Worm (Caenorhabditis elegans) whole organism, young adult: Measurements from ENCODE around the gene F47B8.2.

Experiments
- D2030.7 ChIP-seq: fragments of 200-800 bp; sonication (Bioruptor generic); IDR thresholded peaks from 2 replicates; pipeline ENCODE4 v1.3.6; 2022; ENCODE audit warnings: missing genetic modification reagents, missing genetic modification characterization, missing compliant biosample characterization
- F22D6.2 ChIP-seq: sonication (generic microtip); optimal IDR thresholded peaks from 2 replicates; lab custom pipeline; 2016; ENCODE audit warnings: mild to moderate bottlenecking, missing genetic modification characterization, missing compliant biosample characterization
- F33H1.4 ChIP-seq: fragments of 200-800 bp; sonication (Bioruptor generic); IDR thresholded peaks from 2 replicates; pipeline ENCODE4 v1.3.6; 2022; ENCODE audit warnings: missing genetic modification reagents, missing genetic modification characterization, missing compliant biosample characterization
- F39B2.1 ChIP-seq: fragments of 200-800 bp; sonication (Bioruptor generic); IDR thresholded peaks from 2 replicates; pipeline ENCODE4 v1.3.6; 2022; ENCODE audit warnings: missing genetic modification reagents, missing genetic modification characterization, missing compliant biosample characterization
- T07F8.4 ChIP-seq: sonication (generic microtip); optimal IDR thresholded peaks from 2 replicates; lab custom pipeline; 2016; ENCODE audit warnings: mild to moderate bottlenecking, missing genetic modification characterization, moderate library complexity, missing compliant biosample characterization
- T26A5.8 ChIP-seq: sonication (generic microtip); optimal IDR thresholded peaks from 2 replicates; lab custom pipeline; 2016; ENCODE audit warnings: missing genetic modification characterization, missing compliant biosample characterization
- Y53F4B.3 ChIP-seq: fragments of 200-800 bp; sonication (Bioruptor generic); IDR thresholded peaks from 2 replicates; pipeline ENCODE4 v1.3.6; 2022; ENCODE audit warnings: missing genetic modification reagents, missing genetic modification characterization, missing compliant biosample characterization
- Y53G8AR.9 ChIP-seq: fragments of 200-800 bp; sonication (Bioruptor generic); conservative IDR thresholded peaks from 2 replicates; pipeline ENCODE4 v1.3.6; 2022; ENCODE audit warnings: missing genetic modification reagents, missing genetic modification characterization, missing compliant biosample characterization
- Y67H2A.10 ChIP-seq: fragments of 200-800 bp; sonication (Bioruptor generic); conservative IDR thresholded peaks from 2 replicates; pipeline ENCODE4 v1.3.6; 2022; ENCODE audit warnings: missing genetic modification reagents, missing genetic modification characterization, missing compliant biosample characterization
- Y95B8A.8 ChIP-seq: fragments of 200-800 bp; sonication (Bioruptor generic); IDR thresholded peaks from 2 replicates; pipeline ENCODE4 v1.3.6; 2022; ENCODE audit warnings: missing genetic modification reagents, missing genetic modification characterization, missing compliant biosample characterization
- attf-5 ChIP-seq: fragments of 200-800 bp; sonication (Bioruptor generic); optimal IDR thresholded peaks from 2 replicates; lab custom pipeline; 2018; ENCODE audit warnings: mild to moderate bottlenecking, missing genetic modification characterization, missing compliant biosample characterization
- attf-6 ChIP-seq: fragments of 200-800 bp; sonication (Bioruptor generic); IDR thresholded peaks from 2 replicates; pipeline ENCODE4 v1.3.6; 2022; ENCODE audit warnings: missing genetic modification reagents, missing genetic modification characterization, missing compliant biosample characterization
- cebp-1 ChIP-seq, 2 experiments: fragments of 200-800 bp in 1 of 2; sonication (Bioruptor generic) in 1 of 2; sonication (generic microtip) in 1 of 2; IDR thresholded peaks in 1 of 2; optimal IDR thresholded peaks in 1 of 2; 2 replicates each; pipeline versions ENCODE4 v1.3.6 to Lab custom; 2017 to 2022; ENCODE audit warnings: missing compliant biosample characterization in 2 of 2, missing genetic modification characterization in 2 of 2, mild to moderate bottlenecking in 1 of 2, missing genetic modification reagents in 1 of 2, moderate library complexity in 1 of 2
- cebp-2 ChIP-seq: fragments of 200-800 bp; sonication (Bioruptor generic); IDR thresholded peaks from 2 replicates; pipeline ENCODE4 v1.3.6; 2022; ENCODE audit warnings: missing genetic modification characterization, missing compliant biosample characterization
- ceh-58 ChIP-seq: fragments of 200-800 bp; sonication (Bioruptor generic); IDR thresholded peaks from 2 replicates; pipeline ENCODE4 v1.3.6; 2022; ENCODE audit warnings: missing genetic modification characterization, missing compliant biosample characterization
- ceh-79 ChIP-seq: sonication (generic microtip); optimal IDR thresholded peaks from 2 replicates; lab custom pipeline; 2017; ENCODE audit warnings: mild to moderate bottlenecking, missing genetic modification characterization, missing compliant biosample characterization
- ceh-91 ChIP-seq: fragments of 200-800 bp; sonication (Bioruptor generic); IDR thresholded peaks from 2 replicates; pipeline ENCODE4 v1.3.6; 2022; ENCODE audit warnings: missing genetic modification reagents, missing genetic modification characterization, missing compliant biosample characterization
- die-1 ChIP-seq: sonication (generic microtip); optimal IDR thresholded peaks from 2 replicates; lab custom pipeline; 2016; ENCODE audit warnings: missing genotype, mild to moderate bottlenecking, missing genetic modification characterization, missing compliant biosample characterization
- dox-1 ChIP-seq: fragments of 200-800 bp; sonication (Bioruptor generic); IDR thresholded peaks from 2 replicates; pipeline ENCODE4 v1.3.6; 2022; ENCODE audit warnings: missing genetic modification reagents, missing genetic modification characterization, missing compliant biosample characterization
- dpl-1 ChIP-seq: fragments of 150-350 bp; optimal IDR thresholded peaks from 2 replicates; lab custom pipeline; 2014; ENCODE audit warnings: missing biosample characterization, missing genetic modification reagents, missing genetic modification characterization
- egl-18 ChIP-seq: fragments of 200-800 bp; sonication (Bioruptor generic); IDR thresholded peaks from 2 replicates; pipeline ENCODE4 v1.3.6; 2022; ENCODE audit warnings: missing genetic modification reagents, missing genetic modification characterization, missing compliant biosample characterization
- egrh-3 ChIP-seq: fragments of 200-800 bp; sonication (Bioruptor generic); IDR thresholded peaks from 2 replicates; pipeline ENCODE4 v1.3.6; 2022; ENCODE audit warnings: missing genetic modification reagents, missing genetic modification characterization, missing compliant biosample characterization
- ets-4 ChIP-seq: fragments of 200-800 bp; sonication (Bioruptor generic); optimal IDR thresholded peaks from 2 replicates; lab custom pipeline; 2018; ENCODE audit warnings: mild to moderate bottlenecking, missing genetic modification characterization, missing compliant biosample characterization
- fkh-3 ChIP-seq: sonication (generic microtip); optimal IDR thresholded peaks from 2 replicates; lab custom pipeline; 2016; ENCODE audit warnings: mild to moderate bottlenecking, missing genetic modification characterization, missing compliant biosample characterization
- hlh-26 ChIP-seq: fragments of 200-800 bp; sonication (Bioruptor generic); conservative IDR thresholded peaks from 2 replicates; pipeline ENCODE4 v1.3.6; 2022; ENCODE audit warnings: missing genetic modification reagents, missing genetic modification characterization, missing compliant biosample characterization
- hmg-1.2 ChIP-seq: fragments of 200-800 bp; sonication (Bioruptor generic); IDR thresholded peaks from 2 replicates; pipeline ENCODE4 v1.3.6; 2022; ENCODE audit warnings: missing genetic modification reagents, missing genetic modification characterization, missing compliant biosample characterization
- hrde-1 ChIP-seq: sonication (generic microtip); optimal IDR thresholded peaks from 2 replicates; lab custom pipeline; 2016; ENCODE audit warnings: missing genetic modification characterization, mild to moderate bottlenecking, missing compliant biosample characterization, moderate library complexity, missing genotype, missing genetic modification reagents, borderline replicate concordance
- hsf-1 ChIP-seq: fragments of 200-800 bp; sonication (Bioruptor generic); IDR thresholded peaks from 2 replicates; pipeline ENCODE4 v1.3.6; 2022; ENCODE audit warnings: missing genetic modification reagents, missing genetic modification characterization, missing compliant biosample characterization
- let-526 ChIP-seq: fragments of 200-800 bp; sonication (Bioruptor generic); IDR thresholded peaks from 2 replicates; pipeline ENCODE4 v1.3.6; 2022; ENCODE audit warnings: missing genetic modification reagents, missing genetic modification characterization, missing compliant biosample characterization
- lin-35 ChIP-seq, 3 experiments: fragments of 150-350 bp in 2 of 3; sonication (generic microtip) in 1 of 3; optimal IDR thresholded peaks; 2 replicates each; lab custom pipeline; 2014 to 2018; ENCODE audit warnings: missing biosample characterization in 3 of 3, missing genetic modification characterization in 3 of 3, missing genetic modification reagents in 3 of 3
- lin-40 ChIP-seq: sonication (generic microtip); optimal IDR thresholded peaks from 2 replicates; lab custom pipeline; 2016; ENCODE audit warnings: missing genetic modification characterization, mild to moderate bottlenecking, missing compliant biosample characterization, missing genotype, missing genetic modification reagents
- lir-1 ChIP-seq: fragments of 200-800 bp; sonication (Bioruptor generic); conservative IDR thresholded peaks from 2 replicates; pipeline ENCODE4 v1.3.6; 2022; ENCODE audit warnings: missing genetic modification reagents, missing genetic modification characterization, missing compliant biosample characterization
- mel-28 ChIP-seq: sonication (generic microtip); optimal IDR thresholded peaks from 2 replicates; lab custom pipeline; 2016; ENCODE audit warnings: borderline replicate concordance, mild to moderate bottlenecking, missing genetic modification characterization, missing compliant biosample characterization
- mxl-1 ChIP-seq: sonication (generic microtip); optimal IDR thresholded peaks from 2 replicates; lab custom pipeline; 2016; ENCODE audit warnings: missing genetic modification characterization, missing compliant biosample characterization
- nhr-120 ChIP-seq: fragments of 200-800 bp; sonication (Bioruptor generic); IDR thresholded peaks from 2 replicates; pipeline ENCODE4 v1.3.6; 2022; ENCODE audit warnings: missing genetic modification characterization, missing compliant biosample characterization
- nhr-179 ChIP-seq: sonication (generic microtip); optimal IDR thresholded peaks from 2 replicates; lab custom pipeline; 2016; ENCODE audit warnings: mild to moderate bottlenecking, missing genetic modification characterization, missing compliant biosample characterization
- nhr-90 ChIP-seq: sonication (generic microtip); optimal IDR thresholded peaks from 2 replicates; lab custom pipeline; 2016; ENCODE audit warnings: missing genotype, mild to moderate bottlenecking, missing genetic modification characterization, missing compliant biosample characterization
- pha-4 ChIP-seq: fragments of 150-350 bp; sonication (generic microtip); optimal IDR thresholded peaks from 2 replicates; lab custom pipeline; 2014; ENCODE audit warnings: missing biosample characterization, missing genetic modification reagents, missing genetic modification characterization
- rcor-1 ChIP-seq: fragments of 200-800 bp; sonication (Bioruptor generic); IDR thresholded peaks from 2 replicates; pipeline ENCODE4 v1.3.6; 2022; ENCODE audit warnings: missing genetic modification reagents, missing genetic modification characterization, missing compliant biosample characterization
- rpc-1 ChIP-seq, 2 experiments: fragments of 150-350 bp in 1 of 2; sonication (generic microtip) in 1 of 2; optimal IDR thresholded peaks; 2 replicates each; lab custom pipeline; 2014 to 2018; ENCODE audit warnings: missing biosample characterization in 1 of 2, missing genetic modification characterization in 1 of 2, missing genetic modification reagents in 1 of 2, missing genotype in 1 of 2
- snpc-1.1 ChIP-seq: sonication (generic microtip); optimal IDR thresholded peaks from 2 replicates; lab custom pipeline; 2017; ENCODE audit warnings: missing genetic modification characterization, mild to moderate bottlenecking, missing compliant biosample characterization, antibody characterized with exemption, moderate library complexity, missing genotype, missing genetic modification reagents; ENCODE audit not compliant: insufficient read depth
- snpc-1.3 ChIP-seq: sonication (generic microtip); optimal IDR thresholded peaks from 2 replicates; lab custom pipeline; 2017; ENCODE audit warnings: missing genetic modification characterization, mild to moderate bottlenecking, missing compliant biosample characterization, antibody characterized with exemption, moderate library complexity, missing genotype, missing genetic modification reagents; ENCODE audit not compliant: insufficient read depth
- tbp1 ChIP-seq: fragments of 200-800 bp; sonication (Bioruptor generic); optimal IDR thresholded peaks from 2 replicates; lab custom pipeline; 2018; ENCODE audit warnings: mild to moderate bottlenecking, missing genetic modification characterization, missing compliant biosample characterization
- zfh-2 ChIP-seq: fragments of 200-800 bp; sonication (Bioruptor generic); conservative IDR thresholded peaks from 2 replicates; pipeline ENCODE4 v1.3.6; 2022; ENCODE audit warnings: missing genetic modification reagents, missing genetic modification characterization, missing compliant biosample characterization
- ztf-22 ChIP-seq: fragments of 200-800 bp; sonication (Bioruptor generic); optimal IDR thresholded peaks from 2 replicates; lab custom pipeline; 2018; ENCODE audit warnings: mild to moderate bottlenecking, missing genetic modification characterization, moderate library complexity, missing compliant biosample characterization
- ztf-28 ChIP-seq: fragments of 200-800 bp; sonication (Bioruptor generic); IDR thresholded peaks from 2 replicates; pipeline ENCODE4 v1.3.6; 2022; ENCODE audit warnings: missing genetic modification reagents, missing genetic modification characterization, missing compliant biosample characterization

The F47B8.2 gene

DNA sequence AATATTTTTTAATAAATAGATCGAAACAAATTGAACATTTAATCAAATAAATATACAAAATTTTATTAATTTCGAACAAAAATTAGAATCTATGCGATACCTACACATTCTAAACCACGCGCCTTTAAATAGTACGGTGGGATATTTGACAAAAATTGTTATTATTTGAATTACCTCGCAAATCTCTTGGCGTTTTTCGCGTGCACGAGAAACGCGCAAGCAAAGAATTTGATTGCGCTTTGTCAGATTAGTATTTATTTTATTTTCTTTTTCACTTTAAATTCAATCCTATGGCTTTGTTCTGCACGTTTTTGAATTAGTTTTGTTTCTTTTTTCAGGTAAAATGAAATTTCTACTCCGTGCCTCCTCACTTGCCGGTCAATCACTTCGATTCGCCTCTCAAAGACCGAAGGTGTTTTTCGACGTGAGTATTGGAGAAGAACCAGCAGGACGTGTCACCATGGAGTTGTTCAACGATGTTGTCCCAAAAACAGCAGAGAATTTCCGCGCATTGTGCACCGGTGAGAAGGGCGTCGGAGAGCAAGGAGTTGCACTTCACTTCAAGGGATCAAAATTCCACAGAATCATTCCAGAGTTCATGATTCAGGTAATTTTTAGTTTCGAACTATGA lies 39.4 kb upstream of the F47B8.2 start, which contains the start of gene cyn-1 (continued):
- TF ChIP-seq ceh-58 (GFP tag; lab: Robert Waterston, UW) = no peak
- TF ChIP-seq egrh-3 (GFP tag; lab: Robert Waterston, UW) = no peak
- TF ChIP-seq ztf-22 (GFP tag; lab: Kevin White, UChicago) = no peak
- TF ChIP-seq cebp-1 (GFP tag; IDR thresholded peaks at IDR 0.05; lab: Robert Waterston, UW) = no peak
- peak; percentile 72 for TF ChIP-seq cebp-1 (tag; optimal IDR thresholded peaks at IDR 0.05; lab: Kevin White, UChicago)
- TF ChIP-seq pha-4 = no peak
- TF ChIP-seq snpc-1.3 (tag; lab: Kevin White, UChicago) = peak; percentile 79
- TF ChIP-seq attf-5 (GFP tag; lab: Kevin White, UChicago) = peak; percentile 32
- peak; percentile 61 to 96 (median 74) for TF ChIP-seq lin-35 (GFP tag; optimal IDR thresholded peaks at IDR 0.05; lab: Kevin White, UChicago)
- TF ChIP-seq rpc-1 (optimal IDR thresholded peaks at IDR 0.05; lab: Kevin White, UChicago) = no peak
- TF ChIP-seq rpc-1 (tag; optimal IDR thresholded peaks at IDR 0.05; lab: Kevin White, UChicago) = no peak
- no peak for TF ChIP-seq Y95B8A.8
- no peak for TF ChIP-seq zfh-2 (GFP tag; lab: Robert Waterston, UW)
- peak; percentile 43 for TF ChIP-seq snpc-1.1
- no peak for TF ChIP-seq nhr-120 (GFP tag; lab: Robert Waterston, UW)
- no peak for TF ChIP-seq T26A5.8 (tag; lab: Kevin White, UChicago)
- no peak for TF ChIP-seq egl-18 (GFP tag; lab: Robert Waterston, UW)
- TF ChIP-seq ceh-79 = no peak
- TF ChIP-seq fkh-3 (tag; lab: Kevin White, UChicago) = no peak
- 0 out of 2 replicates have a peak, but pooled peaks have one; percentile 52 for TF ChIP-seq F33H1.4 (GFP tag; lab: Robert Waterston, UW)
- TF ChIP-seq lin-40 = peak; percentile 81
- no peak for TF ChIP-seq mel-28 (tag; lab: Kevin White, UChicago)
- no peak for TF ChIP-seq ztf-28 (GFP tag; lab: Robert Waterston, UW)
- peak; percentile 55 for TF ChIP-seq hrde-1 (tag; lab: Kevin White, UChicago)
- no peak for TF ChIP-seq ets-4 (GFP tag; lab: Kevin White, UChicago)
- TF ChIP-seq ceh-91 = 0 out of 2 replicates have a peak, but pooled peaks have one; percentile 11
- TF ChIP-seq die-1 (tag; lab: Kevin White, UChicago) = no peak
- TF ChIP-seq nhr-90 (tag; lab: Kevin White, UChicago) = no peak
- no peak for TF ChIP-seq attf-6 (GFP tag; lab: Robert Waterston, UW)
- peak; percentile 54; the same call in 1 of the 2 replicates for TF ChIP-seq D2030.7
- TF ChIP-seq Y53G8AR.9 (GFP tag; lab: Robert Waterston, UW) = peak; percentile 91
- TF ChIP-seq T07F8.4 (tag; lab: Kevin White, UChicago) = no peak
- no peak for TF ChIP-seq Y67H2A.10
- peak; percentile 66 for TF ChIP-seq tbp1 (GFP tag; lab: Kevin White, UChicago)
- TF ChIP-seq let-526 (GFP tag; lab: Robert Waterston, UW) = no peak
- TF ChIP-seq dox-1 (GFP tag; lab: Robert Waterston, UW) = peak; percentile 67
- TF ChIP-seq mxl-1 = no peak
- TF ChIP-seq nhr-179 = no peak
- TF ChIP-seq F22D6.2 (tag; lab: Kevin White, UChicago) = peak; percentile 15
- no peak for TF ChIP-seq F39B2.1 (GFP tag; lab: Robert Waterston, UW)
- peak; percentile 75 for TF ChIP-seq dpl-1 (GFP tag; lab: Kevin White, UChicago)
- no peak for TF ChIP-seq Y53F4B.3 (GFP tag; lab: Robert Waterston, UW)
- TF ChIP-seq cebp-2 (GFP tag; lab: Robert Waterston, UW) = no peak
- TF ChIP-seq hlh-26 (GFP tag; lab: Robert Waterston, UW) = no peak
- peak; percentile 53 for TF ChIP-seq rcor-1
- TF ChIP-seq hsf-1 (GFP tag; lab: Robert Waterston, UW) = 0 out of 2 replicates have a peak, but pooled peaks have one; percentile 9
- TF ChIP-seq lir-1 (GFP tag; lab: Robert Waterston, UW) = no peak
- TF ChIP-seq hmg-1.2 (GFP tag; lab: Robert Waterston, UW) = peak; percentile 53
